Worm (Caenorhabditis elegans) whole organism, midembryonic: ENCODE results near the gene C36B7.3.

ENCODE experiments used
- T22C8.4 ChIP-seq: fragments of 200-800 bp; sonication (Bioruptor generic); IDR thresholded peaks from 2 replicates; pipeline ENCODE4 v1.3.6; 2022; ENCODE audit warnings: missing genetic modification characterization, missing compliant biosample characterization
- flt-1 ChIP-seq: fragments of 200-800 bp; sonication (Bioruptor generic); IDR thresholded peaks from 2 replicates; pipeline ENCODE4 v1.3.6; 2022; ENCODE audit warnings: missing genetic modification characterization, missing compliant biosample characterization
- klf-2 ChIP-seq: fragments of 200-800 bp; sonication (Bioruptor generic); conservative IDR thresholded peaks from 2 replicates; pipeline ENCODE4 v1.3.6; 2022; ENCODE audit warnings: missing genetic modification reagents, missing genetic modification characterization, missing compliant biosample characterization
- ref-1 ChIP-seq: fragments of 200-800 bp; sonication (Bioruptor generic); conservative IDR thresholded peaks from 2 replicates; pipeline ENCODE4 v1.3.6; 2022; ENCODE audit warnings: missing genetic modification reagents, missing genetic modification characterization, missing compliant biosample characterization

DNA sequence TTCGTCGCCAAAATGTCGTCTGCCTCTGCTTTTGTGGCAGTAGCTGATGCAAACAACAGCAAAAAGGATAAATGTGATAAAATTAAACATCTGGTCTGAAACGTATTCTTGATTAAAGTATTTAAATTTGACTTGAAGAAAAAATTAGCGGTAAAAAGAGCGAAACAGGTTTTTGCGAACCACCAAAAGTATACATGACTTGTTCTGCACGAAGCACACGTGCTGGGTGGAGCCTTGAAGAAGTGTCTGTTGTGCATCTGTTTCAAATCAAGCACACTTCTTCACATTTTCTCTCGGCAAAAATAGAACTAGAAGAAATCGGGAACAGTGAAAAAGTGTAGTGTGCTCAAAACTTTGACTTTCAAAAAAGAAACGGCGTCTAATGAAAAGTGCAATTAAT, 38.3 kb upstream of the C36B7.3 start, which contains the start of gene B0403.3:
- TF ChIP-seq klf-2 (no peak), flt-1 (no peak), ref-1 (GFP tag; lab: Robert Waterston, UW) (no peak), T22C8.4 (GFP tag; lab: Robert Waterston, UW) (no peak)
